Worm (Caenorhabditis elegans) whole organism, late embryonic: ENCODE results near the gene W02G9.3.

ENCODE experiments used
- K02D7.2 ChIP-seq: sonication (generic microtip); optimal IDR thresholded peaks from 2 replicates; lab custom pipeline; 2017; ENCODE audit warnings: mild to moderate bottlenecking, missing genetic modification characterization, missing compliant biosample characterization
- ama-1 ChIP-seq: fragments of 150-350 bp; optimal IDR thresholded peaks from 2 replicates; lab custom pipeline; 2014
- ceh-22 ChIP-seq: sonication (generic microtip); optimal IDR thresholded peaks from 2 replicates; lab custom pipeline; 2017; ENCODE audit warnings: missing biosample characterization, missing genetic modification characterization
- ceh-30 ChIP-seq: fragments of 150-350 bp; optimal IDR thresholded peaks from 2 replicates; lab custom pipeline; 2014; ENCODE audit warnings: missing biosample characterization, missing genetic modification characterization
- che-1 ChIP-seq: sonication (generic microtip); optimal IDR thresholded peaks from 2 replicates; lab custom pipeline; 2016; ENCODE audit warnings: mild to moderate bottlenecking, missing genetic modification characterization, missing compliant biosample characterization
- hlh-30 ChIP-seq: sonication (generic microtip); optimal IDR thresholded peaks from 2 replicates; lab custom pipeline; 2017; ENCODE audit warnings: antibody characterized with exemption, missing genetic modification characterization, missing compliant biosample characterization; ENCODE audit not compliant: insufficient read depth

DNA sequence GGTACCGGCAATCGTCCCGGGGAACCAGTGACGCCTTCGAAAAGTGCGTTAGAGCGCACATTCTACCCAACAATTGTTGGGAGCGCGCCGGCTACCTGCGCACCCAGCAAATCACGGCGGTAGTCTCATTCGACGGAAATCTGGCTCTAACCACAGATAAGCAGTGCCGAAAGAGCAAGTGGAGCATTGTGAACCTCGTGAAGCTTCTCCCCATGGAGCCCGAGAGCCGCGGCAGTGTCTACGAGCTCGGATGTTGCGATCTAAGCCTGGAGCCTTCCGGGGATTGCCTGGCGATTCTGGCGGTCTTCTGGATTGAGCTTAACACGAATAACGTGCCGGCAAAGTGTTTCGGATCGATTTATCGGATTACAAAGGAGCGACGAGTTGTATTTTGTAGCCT is 33.3 kb upstream of the W02G9.3 start:
- TF ChIP-seq che-1, result no peak
- TF ChIP-seq ama-1, result no peak
- TF ChIP-seq ceh-30 (tag; lab: Kevin White, UChicago), result no peak
- no peak for TF ChIP-seq hlh-30 (tag; lab: Kevin White, UChicago)
- TF ChIP-seq K02D7.2 (tag; lab: Kevin White, UChicago), result no peak
- TF ChIP-seq ceh-22 (tag; lab: Kevin White, UChicago), result no peak
